Worm (Caenorhabditis elegans) whole organism, L4 larva: ENCODE measurements around the gene lmd-5.

Experiments
- D1046.2 ChIP-seq: fragments of 200-800 bp; sonication (Bioruptor generic); IDR thresholded peaks from 2 replicates; pipeline ENCODE4 v1.3.6; 2022; ENCODE audit warnings: missing genetic modification characterization, missing compliant biosample characterization
- T20F7.1 ChIP-seq: fragments of 200-800 bp; sonication (Bioruptor generic); optimal IDR thresholded peaks from 2 replicates; lab custom pipeline; 2018; ENCODE audit warnings: mild to moderate bottlenecking, missing genetic modification characterization, missing compliant biosample characterization
- Y105C5A.15 ChIP-seq: fragments of 200-800 bp; sonication (Bioruptor generic); IDR thresholded peaks from 2 replicates; pipeline ENCODE4 v1.3.6; 2022; ENCODE audit warnings: missing genetic modification characterization, missing compliant biosample characterization
- Y48G9A.11 ChIP-seq: fragments of 200-800 bp; sonication (Bioruptor generic); IDR thresholded peaks from 2 replicates; pipeline ENCODE4 v1.3.6; 2022; ENCODE audit warnings: missing genetic modification reagents, missing genetic modification characterization, missing compliant biosample characterization
- Y5F2A.4 ChIP-seq: fragments of 200-800 bp; sonication (Bioruptor generic); optimal IDR thresholded peaks from 2 replicates; lab custom pipeline; 2018; ENCODE audit warnings: mild to moderate bottlenecking, missing genetic modification characterization, missing compliant biosample characterization
- Y75B8A.6 ChIP-seq: fragments of 200-800 bp; sonication (Bioruptor generic); IDR thresholded peaks from 2 replicates; pipeline ENCODE4 v1.3.6; 2022; ENCODE audit warnings: missing genetic modification reagents, missing genetic modification characterization, missing compliant biosample characterization
- aha-1 ChIP-seq: fragments of 150-350 bp; peaks from one replicate; lab custom pipeline; 2014; ENCODE audit warnings: missing biosample characterization, missing genetic modification characterization
- ama-1 ChIP-seq: fragments of 150-350 bp; optimal IDR thresholded peaks from 2 replicates; lab custom pipeline; 2014; ENCODE audit warnings: inconsistent platforms, mixed read lengths
- arid-1 ChIP-seq: fragments of 200-800 bp; sonication (Bioruptor generic); conservative IDR thresholded peaks from 2 replicates; pipeline ENCODE4 v1.3.6; 2022; ENCODE audit warnings: missing genetic modification reagents, missing genetic modification characterization, missing compliant biosample characterization
- ceh-20 ChIP-seq: fragments of 200-800 bp; sonication (Bioruptor generic); IDR thresholded peaks from 2 replicates; pipeline ENCODE4 v1.3.6; 2022; ENCODE audit warnings: missing genetic modification reagents, missing genetic modification characterization, missing compliant biosample characterization
- ceh-44 ChIP-seq: fragments of 200-800 bp; sonication (Bioruptor generic); IDR thresholded peaks from 2 replicates; pipeline ENCODE4 v1.3.6; 2022; ENCODE audit warnings: missing genetic modification reagents, missing genetic modification characterization, missing compliant biosample characterization
- ctbp-1 ChIP-seq: fragments of 200-800 bp; sonication (Bioruptor generic); IDR thresholded peaks from 2 replicates; pipeline ENCODE4 v1.3.6; 2022; ENCODE audit warnings: missing genetic modification reagents, missing genetic modification characterization, missing compliant biosample characterization
- daf-16 ChIP-seq, 3 experiments: sonication (generic microtip); optimal IDR thresholded peaks; 2 replicates each; lab custom pipeline; 2016 to 2017; ENCODE audit warnings: missing genetic modification characterization in 3 of 3, missing genetic modification reagents in 3 of 3, mild to moderate bottlenecking in 2 of 3, missing compliant biosample characterization in 2 of 3, missing biosample characterization in 1 of 3, moderate library complexity in 1 of 3
- dmd-6 ChIP-seq: fragments of 200-800 bp; sonication (Bioruptor generic); IDR thresholded peaks from 2 replicates; pipeline ENCODE4 v1.3.6; 2022; ENCODE audit warnings: missing genetic modification reagents, missing genetic modification characterization, missing compliant biosample characterization
- dpl-1 ChIP-seq: fragments of 150-350 bp; optimal IDR thresholded peaks from 2 replicates; lab custom pipeline; 2014; ENCODE audit warnings: missing biosample characterization, missing genetic modification reagents, missing genetic modification characterization
- dve-1 ChIP-seq: sonication (generic microtip); optimal IDR thresholded peaks from 2 replicates; lab custom pipeline; 2017; ENCODE audit warnings: antibody characterized with exemption, mild to moderate bottlenecking, missing genetic modification characterization, missing compliant biosample characterization; ENCODE audit not compliant: insufficient read depth
- egl-27 ChIP-seq: sonication (generic microtip); optimal IDR thresholded peaks from 3 replicates; lab custom pipeline; 2017; ENCODE audit warnings: missing biosample characterization, missing genetic modification reagents, missing genetic modification characterization
- egl-43 ChIP-seq: fragments of 200-800 bp; sonication (Bioruptor generic); IDR thresholded peaks from 2 replicates; pipeline ENCODE4 v1.3.6; 2022; ENCODE audit warnings: missing genetic modification reagents, missing genetic modification characterization, missing compliant biosample characterization
- hlh-30 ChIP-seq: sonication (generic microtip); optimal IDR thresholded peaks from 2 replicates; lab custom pipeline; 2017; ENCODE audit warnings: antibody characterized with exemption, mild to moderate bottlenecking, missing genetic modification characterization, missing compliant biosample characterization; ENCODE audit not compliant: insufficient read depth
- hmg-1.1 ChIP-seq: fragments of 200-800 bp; sonication (Bioruptor generic); IDR thresholded peaks from 2 replicates; pipeline ENCODE4 v1.3.6; 2022; ENCODE audit warnings: missing genetic modification reagents, missing genetic modification characterization, missing compliant biosample characterization
- lim-7 ChIP-seq: fragments of 200-800 bp; sonication (Bioruptor generic); IDR thresholded peaks from 2 replicates; pipeline ENCODE4 v1.3.6; 2022; ENCODE audit warnings: missing genetic modification characterization, missing compliant biosample characterization
- lin-1 ChIP-seq: fragments of 200-800 bp; sonication (Bioruptor generic); IDR thresholded peaks from 2 replicates; pipeline ENCODE4 v1.3.6; 2022; ENCODE audit warnings: missing genetic modification reagents, missing genetic modification characterization, missing compliant biosample characterization
- lin-15B ChIP-seq: fragments of 150-350 bp; sonication (generic microtip); optimal IDR thresholded peaks from 3 replicates; lab custom pipeline; 2014; ENCODE audit warnings: missing biosample characterization, missing genetic modification characterization
- lsy-2 ChIP-seq, 2 experiments: fragments of 150-350 bp in 1 of 2; sonication (generic microtip) in 1 of 2; optimal IDR thresholded peaks; 2 replicates each; lab custom pipeline; 2014 to 2017; ENCODE audit warnings: missing biosample characterization in 2 of 2, missing genetic modification characterization in 2 of 2
- madf-5 ChIP-seq, 2 experiments: fragments of 200-800 bp; sonication (Bioruptor generic); IDR thresholded peaks; 2 replicates each; pipeline ENCODE4 v1.3.6; 2022; ENCODE audit warnings: missing compliant biosample characterization in 2 of 2, missing genetic modification characterization in 2 of 2
- mep-1 ChIP-seq: fragments of 150-350 bp; sonication (generic microtip); optimal IDR thresholded peaks from 3 replicates; lab custom pipeline; 2014; ENCODE audit warnings: missing biosample characterization, missing genetic modification characterization
- mes-2 ChIP-seq: sonication (generic microtip); optimal IDR thresholded peaks from 2 replicates; lab custom pipeline; 2016; ENCODE audit warnings: missing genotype, mild to moderate bottlenecking, missing genetic modification characterization, missing compliant biosample characterization; ENCODE audit not compliant: poor library complexity, severe bottlenecking
- mxl-2 ChIP-seq: fragments of 200-800 bp; sonication (Bioruptor generic); conservative IDR thresholded peaks from 2 replicates; pipeline ENCODE4 v1.3.6; 2022; ENCODE audit warnings: missing genetic modification reagents, missing genetic modification characterization, missing compliant biosample characterization
- mxl-3 ChIP-seq: fragments of 200-800 bp; sonication (Bioruptor generic); optimal IDR thresholded peaks from 2 replicates; lab custom pipeline; 2018; ENCODE audit warnings: mild to moderate bottlenecking, missing genetic modification characterization, missing compliant biosample characterization
- nhr-10 ChIP-seq: fragments of 150-350 bp; optimal IDR thresholded peaks from 2 replicates; lab custom pipeline; 2014; ENCODE audit warnings: missing biosample characterization, missing genetic modification characterization
- nhr-102 ChIP-seq: sonication (generic microtip); optimal IDR thresholded peaks from 2 replicates; lab custom pipeline; 2016; ENCODE audit warnings: mild to moderate bottlenecking, missing genetic modification characterization, moderate library complexity, missing compliant biosample characterization
- nhr-11 ChIP-seq: fragments of 150-350 bp; optimal IDR thresholded peaks from 2 replicates; lab custom pipeline; 2014; ENCODE audit warnings: missing biosample characterization, missing genetic modification characterization
- nhr-237 ChIP-seq: sonication (generic microtip); optimal IDR thresholded peaks from 2 replicates; lab custom pipeline; 2017; ENCODE audit warnings: missing biosample characterization, missing genetic modification characterization
- nhr-25 ChIP-seq: sonication (generic microtip); optimal IDR thresholded peaks from 2 replicates; lab custom pipeline; 2017; ENCODE audit warnings: missing genetic modification characterization, mild to moderate bottlenecking, missing compliant biosample characterization, antibody characterized with exemption, moderate library complexity, borderline replicate concordance; ENCODE audit not compliant: insufficient read depth
- nhr-48 ChIP-seq: sonication (generic microtip); optimal IDR thresholded peaks from 2 replicates; lab custom pipeline; 2016; ENCODE audit warnings: mild to moderate bottlenecking, missing genetic modification characterization, missing compliant biosample characterization
- nhr-6 ChIP-seq: fragments of 150-350 bp; optimal IDR thresholded peaks from 2 replicates; lab custom pipeline; 2014; ENCODE audit warnings: missing biosample characterization, missing genetic modification characterization
- nhr-77 ChIP-seq: fragments of 150-350 bp; optimal IDR thresholded peaks from 2 replicates; lab custom pipeline; 2014; ENCODE audit warnings: missing biosample characterization, missing genetic modification characterization
- snpc-4 ChIP-seq: fragments of 150-350 bp; optimal IDR thresholded peaks from 2 replicates; lab custom pipeline; 2014; ENCODE audit warnings: missing biosample characterization, missing genetic modification characterization
- unc-130 ChIP-seq: sonication (generic microtip); optimal IDR thresholded peaks from 2 replicates; lab custom pipeline; 2016; ENCODE audit warnings: missing genetic modification reagents, missing genetic modification characterization, missing compliant biosample characterization
- unc-39 ChIP-seq: sonication (generic microtip); optimal IDR thresholded peaks from 2 replicates; lab custom pipeline; 2017; ENCODE audit warnings: missing biosample characterization, missing genetic modification characterization
- unc-62 ChIP-seq, 3 experiments: fragments of 150-350 bp in 1 of 3; sonication (generic microtip); optimal IDR thresholded peaks in 2 of 3; peaks in 1 of 3; 1 replicate in 1 of 3; 2 replicates in 2 of 3; lab custom pipeline; 2014 to 2017; ENCODE audit warnings: missing biosample characterization in 3 of 3, missing genetic modification characterization in 3 of 3, missing genetic modification reagents in 3 of 3, missing genotype in 1 of 3
- vab-7 ChIP-seq: fragments of 200-800 bp; sonication (Bioruptor generic); IDR thresholded peaks from 2 replicates; pipeline ENCODE4 v1.3.6; 2022; ENCODE audit warnings: missing genetic modification reagents, missing genetic modification characterization, missing compliant biosample characterization
- zag-1 ChIP-seq: fragments of 150-350 bp; optimal IDR thresholded peaks from 2 replicates; lab custom pipeline; 2014; ENCODE audit warnings: missing biosample characterization, missing genetic modification characterization
- zfp-2 ChIP-seq: sonication (generic microtip); optimal IDR thresholded peaks from 2 replicates; lab custom pipeline; 2016; ENCODE audit warnings: mild to moderate bottlenecking, missing genetic modification characterization, missing compliant biosample characterization
- zfp-3 ChIP-seq: fragments of 200-800 bp; sonication (Bioruptor generic); conservative IDR thresholded peaks from 2 replicates; pipeline ENCODE4 v1.3.6; 2022; ENCODE audit warnings: missing genetic modification reagents, missing genetic modification characterization, missing compliant biosample characterization
- ztf-11 ChIP-seq: fragments of 150-350 bp; optimal IDR thresholded peaks from 2 replicates; lab custom pipeline; 2014; ENCODE audit warnings: missing biosample characterization, missing genetic modification characterization
- ztf-7 ChIP-seq: fragments of 150-350 bp; optimal IDR thresholded peaks from 2 replicates; lab custom pipeline; 2014; ENCODE audit warnings: missing biosample characterization, missing genetic modification characterization

The lmd-5 gene

ce11 chrV:7089217-7089616 is 34.2 kb upstream of the lmd-5 start (continued):
- TF ChIP-seq nhr-25 (tag; lab: Kevin White, UChicago) (peak; percentile 50), nhr-6 (tag; lab: Kevin White, UChicago) (no peak), lsy-2 (tag; optimal IDR thresholded peaks at IDR 0.05; lab: Kevin White, UChicago) (peak in 1 of 2 experiments; percentile 39), D1046.2 (GFP tag; lab: Robert Waterston, UW) (no peak), unc-39 (no peak), unc-130 (GFP tag; lab: Kevin White, UChicago) (no peak), nhr-102 (peak; percentile 58), mes-2 (tag; lab: Kevin White, UChicago) (no peak), hmg-1.1 (GFP tag; lab: Robert Waterston, UW) (no peak), daf-16 (GFP tag; optimal IDR thresholded peaks at IDR 0.05; lab: Kevin White, UChicago) (no peak), daf-16 (tag; optimal IDR thresholded peaks at IDR 0.05; lab: Kevin White, UChicago) (peak; percentile 24), Y75B8A.6 (GFP tag; lab: Robert Waterston, UW) (no peak), nhr-48 (peak; percentile 40), nhr-77 (peak; percentile 61), Y5F2A.4 (no peak), zag-1 (tag; lab: Kevin White, UChicago) (no peak), Y105C5A.15 (GFP tag; lab: Robert Waterston, UW) (no peak)

ce11 chrV:7091287-7091686 is 32.2 kb upstream of the lmd-5 start, which contains the start of gene nhr-286:
Gene nhr-286, minus strand, starts transcription at chrV:7091610.
- TF ChIP-seq mep-1 (tag; lab: Kevin White, UChicago) (no peak), hlh-30 (peak; percentile 13), dve-1 (peak; percentile 32), ama-1 (lab: Kevin White, UChicago) (peak; percentile 25), snpc-4 (no peak)
- TF ChIP-seq, all 104 proteins: peak for 3

ce11 chrV:7093720-7094401 is 29.6 kb upstream of the lmd-5 start, which contains the start of gene nhr-135:
Gene nhr-135, minus strand, starts transcription at chrV:7093770.
- TF ChIP-seq aha-1 (tag; lab: Kevin White, UChicago) (peak; percentile 98), vab-7 (no peak), ceh-44 (GFP tag; lab: Robert Waterston, UW) (no peak), ctbp-1 (GFP tag; lab: Robert Waterston, UW) (0 out of 2 replicates have a peak, but pooled peaks have one; percentile 33), nhr-10 (tag; lab: Kevin White, UChicago) (peak; percentile 70), T20F7.1 (GFP tag; lab: Kevin White, UChicago) (no peak), dve-1 (peak; percentile 78), lim-7 (GFP tag; lab: Robert Waterston, UW) (no peak), lin-15B (tag; lab: Kevin White, UChicago) (no peak), unc-62 (GFP tag; optimal IDR thresholded peaks at IDR 0.05 in 1 of 2; lab: Kevin White, UChicago) (peak in 1 of 2 experiments; percentile 32), unc-62 (tag; optimal IDR thresholded peaks at IDR 0.05; lab: Kevin White, UChicago) (no peak), egl-43 (GFP tag; lab: Robert Waterston, UW) (no peak), ceh-20 (GFP tag; lab: Robert Waterston, UW) (no peak), dmd-6 (GFP tag; lab: Robert Waterston, UW) (peak; percentile 94), Y48G9A.11 (GFP tag; lab: Robert Waterston, UW) (no peak), dpl-1 (GFP tag; lab: Kevin White, UChicago) (no peak), nhr-11 (tag; lab: Kevin White, UChicago) (no peak), ztf-7 (tag; lab: Kevin White, UChicago) (peak; percentile 32), mxl-3 (peak; percentile 87), zfp-2 (tag; lab: Kevin White, UChicago) (no peak), ztf-11 (tag; lab: Kevin White, UChicago) (no peak), egl-27 (no peak), madf-5 (GFP tag; IDR thresholded peaks at IDR 0.05; lab: Robert Waterston, UW) (no peak), D1046.2 (GFP tag; lab: Robert Waterston, UW) (no peak), lin-1 (GFP tag; lab: Robert Waterston, UW) (peak; percentile 62; the same call in 1 of the 2 replicates), zfp-3 (no peak), arid-1 (GFP tag; lab: Robert Waterston, UW) (no peak), nhr-237 (tag; lab: Kevin White, UChicago) (no peak), mxl-2 (GFP tag; lab: Robert Waterston, UW) (no peak)
